Fruit fly (Drosophila melanogaster) whole organism, embryonic: ENCODE data around the gene CG31381.

Experiments
- CG12104 ChIP-seq: fragments of 200-800 bp; sonication (Bioruptor generic); optimal IDR thresholded peaks from 3 replicates; lab custom pipeline; 2016; ENCODE audit warnings: missing biosample characterization, missing genetic modification characterization
- CG3838 ChIP-seq: fragments of 200-800 bp; sonication (Bioruptor generic); optimal IDR thresholded peaks from 3 replicates; lab custom pipeline; 2016; ENCODE audit warnings: missing biosample characterization, missing genetic modification characterization
- CG8478 ChIP-seq: fragments of >200 bp; optimal IDR thresholded peaks from 2 replicates; lab custom pipeline; 2018
- D19A ChIP-seq: fragments of 200-800 bp; optimal IDR thresholded peaks from 3 replicates; lab custom pipeline; 2019; ENCODE audit warnings: missing biosample characterization, mild to moderate bottlenecking, missing genetic modification characterization, moderate library complexity
- Hmr ChIP-seq: fragments of 200-800 bp; sonication (Bioruptor generic); optimal IDR thresholded peaks from 3 replicates; lab custom pipeline; 2017; ENCODE audit warnings: mild to moderate bottlenecking, missing biosample characterization, missing genetic modification reagents, missing genetic modification characterization
- NK7.1 ChIP-seq: fragments of 200-800 bp; sonication (Bioruptor generic); optimal IDR thresholded peaks from 3 replicates; lab custom pipeline; 2016; ENCODE audit warnings: missing biosample characterization, missing genetic modification characterization
- Sox102F ChIP-seq: fragments of 200-800 bp; sonication (Bioruptor generic); optimal IDR thresholded peaks from 2 replicates; lab custom pipeline; 2018; ENCODE audit warnings: missing biosample characterization, mild to moderate bottlenecking, missing genetic modification characterization, moderate library complexity
- Xbp1 ChIP-seq: fragments of 200-800 bp; sonication (Bioruptor generic); optimal IDR thresholded peaks from 3 replicates; lab custom pipeline; 2016; ENCODE audit warnings: missing biosample characterization, mild to moderate bottlenecking, missing genetic modification characterization
- aop ChIP-seq: fragments of 200-800 bp; sonication (Bioruptor generic); IDR thresholded peaks from 2 replicates; pipeline ENCODE4 v1.3.6; 2022; ENCODE audit warnings: missing biosample characterization, missing genetic modification characterization
- ftz-f1 ChIP-seq: fragments of 200-800 bp; sonication (Bioruptor generic); optimal IDR thresholded peaks from 2 replicates; lab custom pipeline; 2016; ENCODE audit warnings: missing biosample characterization, missing genetic modification characterization
- gcm2 ChIP-seq: fragments of 200-800 bp; sonication (Bioruptor generic); optimal IDR thresholded peaks from 2 replicates; lab custom pipeline; 2016; ENCODE audit warnings: missing biosample characterization, missing genetic modification characterization
- repo ChIP-seq: fragments of 200-800 bp; sonication (Bioruptor generic); optimal IDR thresholded peaks from 2 replicates; lab custom pipeline; 2016; ENCODE audit warnings: missing biosample characterization, missing genetic modification characterization
- schlank ChIP-seq: fragments of 200-800 bp; sonication (Bioruptor generic); optimal IDR thresholded peaks from 2 replicates; lab custom pipeline; 2018; ENCODE audit warnings: missing biosample characterization, mild to moderate bottlenecking, missing genetic modification characterization
- stwl ChIP-seq: fragments of 200-800 bp; sonication (Bioruptor generic); optimal IDR thresholded peaks from 3 replicates; lab custom pipeline; 2018; ENCODE audit warnings: missing biosample characterization, mild to moderate bottlenecking, missing genetic modification characterization, moderate library complexity

dm6 chr3R:24875939-24876842 is 654 bp upstream of the CG31381 start, which contains the start of gene CG3744:
- TF ChIP-seq Hmr (GFP tag; lab: Kevin White, UChicago) (peak; percentile 95), Xbp1 (peak; percentile 94), CG12104 (GFP tag; lab: Kevin White, UChicago) (peak; percentile 77), gcm2 (GFP tag; lab: Kevin White, UChicago) (peak; percentile 43), aop (peak; percentile 90; the same call in 1 of the 2 replicates), stwl (tag; lab: Kevin White, UChicago) (peak; percentile 29), Sox102F (GFP tag; lab: Kevin White, UChicago) (peak; percentile 90), D19A (tag; lab: Kevin White, UChicago) (peak; percentile 80), schlank (tag; lab: Kevin White, UChicago) (peak; percentile 67), CG3838 (GFP tag; lab: Kevin White, UChicago) (peak; percentile 68), repo (GFP tag; lab: Kevin White, UChicago) (peak; percentile 54), ftz-f1 (peak; percentile 45), CG8478 (lab: Kevin White, UChicago) (peak; percentile 92), NK7.1 (GFP tag; lab: Kevin White, UChicago) (peak; percentile 24)
